Worm (Caenorhabditis elegans): Measurements from ENCODE around the gene unc-116.
"Not testable (repeated sequence)": the region's sequence is repeated elsewhere in the genome, so short reads cannot be mapped to it uniquely, and the experiment has no call there.

- TF ChIP-seq snpc-4 (tag; optimal IDR thresholded peaks at IDR 0.05); mls-2 (tag; optimal IDR thresholded peaks at IDR 0.05); lin-32 (GFP tag; optimal IDR thresholded peaks at IDR 0.05); lin-13 (tag; optimal IDR thresholded peaks at IDR 0.05); nhr-12 (tag; optimal IDR thresholded peaks at IDR 0.05); mep-1 (tag; optimal IDR thresholded peaks at IDR 0.05): not testable (repeated sequence)
These were observed 15.6 kb downstream of the unc-116 start, which contains the start of gene clc-28 for ce11 chrIII:8339372-8339771.

Measured in whole organism, mixed stage, embryonic.